Fruit fly (Drosophila melanogaster) whole organism, wandering third instar larva: Measurements from ENCODE around the gene kek5.

Source experiments
- Hr78 ChIP-seq: fragments of >200 bp; optimal IDR thresholded peaks from 2 replicates; lab custom pipeline; 2017; ENCODE audit warnings: missing biosample characterization, missing genetic modification characterization
- Myc ChIP-seq: fragments of >200 bp; optimal IDR thresholded peaks from 2 replicates; lab custom pipeline; 2017
- Vsx2 ChIP-seq: fragments of 200-300, 225-300 bp; sonication (Bioruptor generic); optimal IDR thresholded peaks from 2 replicates; lab custom pipeline; 2018; ENCODE audit warnings: missing biosample characterization, missing genetic modification characterization; ENCODE audit not compliant: partially characterized antibody
- fru ChIP-seq: fragments of 200-800 bp; sonication (Bioruptor generic); optimal IDR thresholded peaks from 3 replicates; lab custom pipeline; 2016; ENCODE audit warnings: missing biosample characterization, mild to moderate bottlenecking, missing genetic modification characterization
- h ChIP-seq: fragments of 200-800 bp; sonication (Bioruptor generic); optimal IDR thresholded peaks from 3 replicates; lab custom pipeline; 2016; ENCODE audit warnings: missing biosample characterization, mild to moderate bottlenecking, missing genetic modification characterization
- lola ChIP-seq: fragments of >200 bp; optimal IDR thresholded peaks from 2 replicates; lab custom pipeline; 2017; ENCODE audit warnings: missing biosample characterization, missing genetic modification characterization
- pan ChIP-seq: fragments of >200 bp; optimal IDR thresholded peaks from 2 replicates; lab custom pipeline; 2017
- psq ChIP-seq: fragments of 200-800 bp; sonication (Bioruptor generic); optimal IDR thresholded peaks from 3 replicates; lab custom pipeline; 2017; ENCODE audit warnings: missing biosample characterization, mild to moderate bottlenecking, missing genetic modification characterization, moderate library complexity
- sage ChIP-seq: fragments of 200-800 bp; sonication (Bioruptor generic); optimal IDR thresholded peaks from 2 replicates; lab custom pipeline; 2016; ENCODE audit warnings: missing biosample characterization, mild to moderate bottlenecking, missing genetic modification characterization
- tai ChIP-seq: sonication (Bioruptor generic); optimal IDR thresholded peaks from 2 replicates; lab custom pipeline; 2016; ENCODE audit warnings: missing biosample characterization, missing genetic modification characterization

DNA sequence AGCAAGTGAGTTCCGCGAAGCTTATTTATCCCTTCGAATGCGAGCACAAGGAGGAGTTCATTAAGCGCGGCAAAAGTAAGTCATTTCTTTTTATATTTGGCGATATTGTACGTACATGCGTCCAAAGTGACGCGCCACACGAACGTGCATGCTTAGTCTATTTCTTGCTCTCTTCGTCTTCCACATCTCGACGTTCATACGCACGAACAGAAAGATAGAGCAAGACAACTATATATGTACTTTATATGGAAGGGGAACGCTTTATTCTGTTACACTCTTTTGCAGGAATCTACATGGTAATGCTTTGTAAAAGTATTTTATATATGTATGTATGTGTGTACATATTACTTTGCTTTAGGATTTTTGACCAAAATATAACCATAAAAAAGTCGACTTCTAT, 157.2 kb downstream of the kek5 start:
- no peak for TF ChIP-seq Hr78
- TF ChIP-seq pan (lab: Kevin White, UChicago), result no peak
- no peak for TF ChIP-seq Myc (lab: Kevin White, UChicago)
- no peak for TF ChIP-seq lola (GFP tag; lab: Kevin White, UChicago)
- TF ChIP-seq sage, result no peak
- TF ChIP-seq h (GFP tag; lab: Kevin White, UChicago), result no peak
- TF ChIP-seq psq, result no peak
- TF ChIP-seq fru (GFP tag; lab: Kevin White, UChicago), result no peak
- no peak for TF ChIP-seq tai
- TF ChIP-seq Vsx2 (GFP tag; lab: Kevin White, UChicago), result no peak
